Worm (Caenorhabditis elegans) whole organism, L2 larva: Measurements from ENCODE around the gene C05E4.12.

Source experiments
- alr-1 ChIP-seq: fragments of 150-350 bp; optimal IDR thresholded peaks from 2 replicates; lab custom pipeline; 2014; ENCODE audit warnings: missing biosample characterization, missing genetic modification characterization
- elt-1 ChIP-seq: fragments of 150-350 bp; optimal IDR thresholded peaks from 2 replicates; lab custom pipeline; 2014; ENCODE audit warnings: missing biosample characterization, missing genetic modification characterization
- gmeb-1 ChIP-seq: fragments of 150-350 bp; optimal IDR thresholded peaks from 2 replicates; lab custom pipeline; 2014; ENCODE audit warnings: missing biosample characterization, missing genetic modification characterization
- lin-39 ChIP-seq: fragments of 150-350 bp; optimal IDR thresholded peaks from 2 replicates; lab custom pipeline; 2014; ENCODE audit warnings: missing biosample characterization, missing genetic modification reagents, missing genetic modification characterization
- mab-5 ChIP-seq: fragments of 150-350 bp; optimal IDR thresholded peaks from 2 replicates; lab custom pipeline; 2014; ENCODE audit warnings: missing biosample characterization, missing genetic modification characterization
- nhr-11 ChIP-seq: fragments of 150-350 bp; optimal IDR thresholded peaks from 2 replicates; lab custom pipeline; 2014; ENCODE audit warnings: missing biosample characterization, missing genetic modification characterization
- nhr-237 ChIP-seq: fragments of 150-350 bp; optimal IDR thresholded peaks from 2 replicates; lab custom pipeline; 2014; ENCODE audit warnings: missing biosample characterization, missing genetic modification characterization
- skn-1 ChIP-seq: sonication (generic microtip); optimal IDR thresholded peaks from 2 replicates; lab custom pipeline; 2017; ENCODE audit warnings: missing biosample characterization, missing genetic modification characterization
- zag-1 ChIP-seq: fragments of 150-350 bp; optimal IDR thresholded peaks from 2 replicates; lab custom pipeline; 2014; ENCODE audit warnings: missing biosample characterization, missing genetic modification characterization
- ztf-4 ChIP-seq: fragments of 150-350 bp; optimal IDR thresholded peaks from 2 replicates; lab custom pipeline; 2014; ENCODE audit warnings: missing biosample characterization, missing genetic modification characterization

- no peak for TF ChIP-seq gmeb-1 (tag; lab: Kevin White, UChicago)
- no peak for TF ChIP-seq skn-1
- no peak for TF ChIP-seq elt-1
- TF ChIP-seq nhr-11 (tag; lab: Kevin White, UChicago) = no peak
- no peak for TF ChIP-seq mab-5 (tag; lab: Kevin White, UChicago)
- no peak for TF ChIP-seq lin-39 (tag; lab: Kevin White, UChicago)
- no peak for TF ChIP-seq alr-1 (tag; lab: Kevin White, UChicago)
- no peak for TF ChIP-seq ztf-4 (tag; lab: Kevin White, UChicago)
- no peak for TF ChIP-seq zag-1 (tag; lab: Kevin White, UChicago)
- TF ChIP-seq nhr-237 (tag; lab: Kevin White, UChicago) = no peak
Measured at ce11 chrV:736171-736570, 25.6 kb downstream of the C05E4.12 start, which contains the start of gene srj-25.
